Worm (Caenorhabditis elegans) whole organism, L1 larva: ENCODE results near the gene M05D6.3.

ENCODE experiments used
- C16A3.4 ChIP-seq: fragments of 150-350 bp; optimal IDR thresholded peaks from 2 replicates; lab custom pipeline; 2014; ENCODE audit warnings: missing biosample characterization, missing genetic modification characterization
- Y116A8C.19 ChIP-seq: sonication (generic microtip); optimal IDR thresholded peaks from 2 replicates; lab custom pipeline; 2016; ENCODE audit warnings: missing compliant biosample characterization, missing genetic modification characterization, borderline replicate concordance
- aly-2 ChIP-seq: fragments of 150-350 bp; optimal IDR thresholded peaks from 2 replicates; lab custom pipeline; 2014; ENCODE audit warnings: missing biosample characterization, missing genetic modification characterization
- ceh-63 ChIP-seq: fragments of 200-800 bp; sonication (Bioruptor generic); optimal IDR thresholded peaks from 2 replicates; lab custom pipeline; 2018; ENCODE audit warnings: mild to moderate bottlenecking, missing genetic modification characterization, missing compliant biosample characterization
- ceh-8 ChIP-seq: fragments of 200-800 bp; sonication (Bioruptor generic); optimal IDR thresholded peaks from 2 replicates; lab custom pipeline; 2018; ENCODE audit warnings: mild to moderate bottlenecking, missing genetic modification characterization, moderate library complexity, missing compliant biosample characterization
- ceh-82 ChIP-seq, 3 experiments: fragments of 150-350 bp in 1 of 3; sonication (generic microtip) in 2 of 3; optimal IDR thresholded peaks; 2 replicates each; lab custom pipeline; 2014 to 2017; ENCODE audit warnings: missing biosample characterization in 3 of 3, missing genetic modification characterization in 3 of 3
- ceh-88 ChIP-seq: fragments of 200-800 bp; sonication (Bioruptor generic); IDR thresholded peaks from 2 replicates; pipeline ENCODE4 v1.3.6; 2022; ENCODE audit warnings: missing genetic modification characterization, missing compliant biosample characterization
- ces-1 ChIP-seq: fragments of 150-350 bp; optimal IDR thresholded peaks from 2 replicates; lab custom pipeline; 2014; ENCODE audit warnings: missing biosample characterization, missing genetic modification reagents, missing genetic modification characterization
- dpl-1 ChIP-seq, 3 experiments: fragments of 150-350 bp in 2 of 3; sonication (generic microtip) in 1 of 3; optimal IDR thresholded peaks; 2 replicates each; lab custom pipeline; 2014 to 2017; ENCODE audit warnings: missing biosample characterization in 3 of 3, missing genetic modification characterization in 3 of 3, missing genetic modification reagents in 3 of 3
- dsc-1 ChIP-seq: sonication (generic microtip); optimal IDR thresholded peaks from 2 replicates; lab custom pipeline; 2016; ENCODE audit warnings: mild to moderate bottlenecking, missing genetic modification characterization, missing compliant biosample characterization
- efl-1 ChIP-seq, 4 experiments: fragments of 150-350 bp; optimal IDR thresholded peaks in 3 of 4; peaks in 1 of 4; 1 replicate in 1 of 4; 2 replicates in 3 of 4; lab custom pipeline; 2014; ENCODE audit warnings: missing biosample characterization in 2 of 4, missing genetic modification characterization in 2 of 4, missing genetic modification reagents in 2 of 4
- egl-13 ChIP-seq: sonication (generic microtip); optimal IDR thresholded peaks from 2 replicates; lab custom pipeline; 2016; ENCODE audit warnings: missing genotype, missing genetic modification reagents, missing genetic modification characterization, missing compliant biosample characterization
- elt-2 ChIP-seq: sonication (generic microtip); optimal IDR thresholded peaks from 2 replicates; lab custom pipeline; 2016; ENCODE audit warnings: missing genetic modification characterization, mild to moderate bottlenecking, inconsistent platforms, missing compliant biosample characterization, missing genetic modification reagents
- fos-1 ChIP-seq: fragments of 150-350 bp; optimal IDR thresholded peaks from 2 replicates; lab custom pipeline; 2014; ENCODE audit warnings: missing biosample characterization, missing genetic modification characterization
- hlh-4 ChIP-seq: sonication (generic microtip); optimal IDR thresholded peaks from 2 replicates; lab custom pipeline; 2016; ENCODE audit warnings: mild to moderate bottlenecking, missing genetic modification characterization, missing compliant biosample characterization
- lin-14 ChIP-seq: fragments of 200-800 bp; sonication (Bioruptor generic); optimal IDR thresholded peaks from 2 replicates; lab custom pipeline; 2018; ENCODE audit warnings: mild to moderate bottlenecking, missing genetic modification characterization, moderate library complexity, missing compliant biosample characterization
- lin-35 ChIP-seq, 2 experiments: fragments of 150-350 bp; optimal IDR thresholded peaks; 2 replicates each; lab custom pipeline; 2014; ENCODE audit warnings: missing biosample characterization in 2 of 2, missing genetic modification characterization in 2 of 2, missing genetic modification reagents in 2 of 2
- lir-3 ChIP-seq: sonication (generic microtip); optimal IDR thresholded peaks from 2 replicates; lab custom pipeline; 2016; ENCODE audit warnings: mild to moderate bottlenecking, missing genetic modification characterization, moderate library complexity, missing compliant biosample characterization; ENCODE audit not compliant: poor library complexity
- lsy-2 ChIP-seq, 2 experiments: fragments of 150-350 bp; optimal IDR thresholded peaks; 2 replicates each; lab custom pipeline; 2014; ENCODE audit warnings: missing biosample characterization in 2 of 2, missing genetic modification characterization in 2 of 2
- mab-9 ChIP-seq: fragments of 200-800 bp; sonication (Bioruptor generic); IDR thresholded peaks from 2 replicates; pipeline ENCODE4 v1.3.6; 2022; ENCODE audit warnings: missing genetic modification reagents, missing genetic modification characterization, missing compliant biosample characterization
- mef-2 ChIP-seq: fragments of 150-350 bp; optimal IDR thresholded peaks from 2 replicates; lab custom pipeline; 2014; ENCODE audit warnings: missing biosample characterization, missing genetic modification characterization
- nhr-11 ChIP-seq: fragments of 150-350 bp; optimal IDR thresholded peaks from 2 replicates; lab custom pipeline; 2014; ENCODE audit warnings: missing biosample characterization, missing genetic modification characterization
- nhr-19 ChIP-seq: fragments of 200-800 bp; sonication (Bioruptor generic); conservative IDR thresholded peaks from 2 replicates; pipeline ENCODE4 v1.3.6; 2022; ENCODE audit warnings: missing genetic modification characterization, missing compliant biosample characterization
- nhr-20 ChIP-seq: sonication (generic microtip); optimal IDR thresholded peaks from 2 replicates; lab custom pipeline; 2016; ENCODE audit warnings: mild to moderate bottlenecking, missing genetic modification characterization, missing compliant biosample characterization
- nhr-237 ChIP-seq: fragments of 150-350 bp; optimal IDR thresholded peaks from 2 replicates; lab custom pipeline; 2014; ENCODE audit warnings: missing biosample characterization, missing genetic modification characterization
- nhr-28 ChIP-seq: fragments of 150-350 bp; optimal IDR thresholded peaks from 2 replicates; lab custom pipeline; 2014; ENCODE audit warnings: missing biosample characterization, missing genetic modification characterization
- nhr-47 ChIP-seq: sonication (generic microtip); optimal IDR thresholded peaks from 2 replicates; lab custom pipeline; 2016; ENCODE audit warnings: mild to moderate bottlenecking, missing genetic modification characterization, moderate library complexity, missing compliant biosample characterization
- nhr-71 ChIP-seq: sonication (generic microtip); optimal IDR thresholded peaks from 2 replicates; lab custom pipeline; 2016; ENCODE audit warnings: mild to moderate bottlenecking, missing genetic modification characterization, moderate library complexity, missing compliant biosample characterization
- nhr-77 ChIP-seq: fragments of 150-350 bp; optimal IDR thresholded peaks from 2 replicates; lab custom pipeline; 2014; ENCODE audit warnings: missing biosample characterization, missing genetic modification characterization
- nhr-84 ChIP-seq: sonication (generic microtip); optimal IDR thresholded peaks from 2 replicates; lab custom pipeline; 2017; ENCODE audit warnings: missing biosample characterization, missing genetic modification characterization
- nhr-90 ChIP-seq: sonication (generic microtip); optimal IDR thresholded peaks from 2 replicates; lab custom pipeline; 2016; ENCODE audit warnings: mild to moderate bottlenecking, missing genetic modification characterization, missing compliant biosample characterization; ENCODE audit not compliant: poor library complexity
- pag-3 ChIP-seq: sonication (generic microtip); optimal IDR thresholded peaks from 2 replicates; lab custom pipeline; 2017; ENCODE audit warnings: missing genetic modification characterization, mild to moderate bottlenecking, missing compliant biosample characterization, antibody characterized with exemption, borderline replicate concordance; ENCODE audit not compliant: insufficient read depth
- rnt-1 ChIP-seq: sonication (generic microtip); optimal IDR thresholded peaks from 2 replicates; lab custom pipeline; 2016; ENCODE audit warnings: mild to moderate bottlenecking, missing genetic modification characterization, moderate library complexity, missing compliant biosample characterization
- skn-1 ChIP-seq: fragments of 150-350 bp; optimal IDR thresholded peaks from 2 replicates; lab custom pipeline; 2014; ENCODE audit warnings: missing biosample characterization, missing genetic modification characterization
- snu-23 ChIP-seq: sonication (generic microtip); optimal IDR thresholded peaks from 2 replicates; lab custom pipeline; 2016; ENCODE audit warnings: missing genetic modification characterization, missing compliant biosample characterization
- sup-37 ChIP-seq: fragments of 200-800 bp; sonication (Bioruptor generic); optimal IDR thresholded peaks from 2 replicates; lab custom pipeline; 2018; ENCODE audit warnings: mild to moderate bottlenecking, missing genetic modification characterization, missing compliant biosample characterization
- tbx-2 ChIP-seq: sonication (generic microtip); optimal IDR thresholded peaks from 2 replicates; lab custom pipeline; 2016; ENCODE audit warnings: missing genetic modification characterization, missing compliant biosample characterization
- tlp-1 ChIP-seq: fragments of 150-350 bp; optimal IDR thresholded peaks from 2 replicates; lab custom pipeline; 2014; ENCODE audit warnings: missing biosample characterization, missing genetic modification characterization
- unc-130 ChIP-seq: fragments of 150-350 bp; optimal IDR thresholded peaks from 2 replicates; lab custom pipeline; 2017; ENCODE audit warnings: missing biosample characterization, missing genetic modification characterization, inconsistent platforms
- unc-86 ChIP-seq: sonication (generic microtip); optimal IDR thresholded peaks from 2 replicates; lab custom pipeline; 2016; ENCODE audit warnings: missing genetic modification characterization, missing compliant biosample characterization

M05D6.3 gene

ce11 chrII:8498173-8498572, 22.6 kb downstream of the M05D6.3 start:
- TF ChIP-seq rnt-1 (tag; lab: Kevin White, UChicago) (no peak), tlp-1 (tag; lab: Kevin White, UChicago) (no peak), Y116A8C.19 (no peak), ceh-63 (GFP tag; lab: Kevin White, UChicago) (no peak), nhr-84 (tag; lab: Kevin White, UChicago) (no peak)

ce11 chrII:8499021-8499420, 23.4 kb downstream of the M05D6.3 start:
- TF ChIP-seq tbx-2 (tag; lab: Kevin White, UChicago) = peak; percentile 13
- TF ChIP-seq dsc-1 = peak; percentile 8
- peak; percentile 73 for TF ChIP-seq nhr-71 (tag; lab: Kevin White, UChicago)
- no peak for TF ChIP-seq ceh-82 (tag; optimal IDR thresholded peaks at IDR 0.05; lab: Kevin White, UChicago)
- peak; percentile 0 for TF ChIP-seq nhr-47
- TF ChIP-seq nhr-19 (GFP tag; lab: Robert Waterston, UW) = peak; percentile 41
- no peak for TF ChIP-seq nhr-28 (tag; lab: Kevin White, UChicago)
- TF ChIP-seq mab-9 (GFP tag; lab: Robert Waterston, UW) = no peak
- TF ChIP-seq pag-3 = peak; percentile 55
- peak; percentile 56 for TF ChIP-seq snu-23 (GFP tag; lab: Kevin White, UChicago)
- no peak for TF ChIP-seq hlh-4 (tag; lab: Kevin White, UChicago)
- TF ChIP-seq lin-14 = peak; percentile 78
- no peak for TF ChIP-seq lin-35 (GFP tag; optimal IDR thresholded peaks at IDR 0.05; lab: Kevin White, UChicago)
- peak; percentile 74 for TF ChIP-seq rnt-1 (tag; lab: Kevin White, UChicago)
- TF ChIP-seq unc-130 (tag; lab: Kevin White, UChicago) = peak; percentile 40
- peak; percentile 31 for TF ChIP-seq nhr-20 (tag; lab: Kevin White, UChicago)
- TF ChIP-seq aly-2 (tag; lab: Kevin White, UChicago) = no peak
- peak in 1 of 2 experiments; percentile 34 for TF ChIP-seq lsy-2 (tag; optimal IDR thresholded peaks at IDR 0.05; lab: Kevin White, UChicago)

- TF ChIP-seq nhr-71 (tag; lab: Kevin White, UChicago) = peak; percentile 23
- TF ChIP-seq egl-13 = no peak
- no peak for TF ChIP-seq pag-3
- peak; percentile 58 for TF ChIP-seq lin-14
- no peak for TF ChIP-seq nhr-90
- no peak for TF ChIP-seq nhr-237 (tag; lab: Kevin White, UChicago)
- no peak for TF ChIP-seq mef-2 (tag; lab: Kevin White, UChicago)
- TF ChIP-seq unc-86 = no peak
- TF ChIP-seq sup-37 = no peak
- no peak for TF ChIP-seq nhr-11 (tag; lab: Kevin White, UChicago)
- no peak for TF ChIP-seq ceh-8 (GFP tag; lab: Kevin White, UChicago)
- TF ChIP-seq dpl-1 (GFP tag; optimal IDR thresholded peaks at IDR 0.05; lab: Kevin White, UChicago) = no peak
- no peak for TF ChIP-seq rnt-1 (tag; lab: Kevin White, UChicago)
- TF ChIP-seq fos-1 (tag; lab: Kevin White, UChicago) = no peak
- no peak for TF ChIP-seq unc-130 (tag; lab: Kevin White, UChicago)
- peak in 1 of 2 experiments; percentile 13 for TF ChIP-seq lsy-2 (tag; optimal IDR thresholded peaks at IDR 0.05; lab: Kevin White, UChicago)
- no peak for TF ChIP-seq ceh-88 (GFP tag; lab: Robert Waterston, UW)
- TF ChIP-seq nhr-77 (tag; lab: Kevin White, UChicago) = no peak
- TF ChIP-seq ces-1 (GFP tag; lab: Kevin White, UChicago) = no peak
- no peak for TF ChIP-seq aly-2 (tag; lab: Kevin White, UChicago)
- TF ChIP-seq skn-1 (tag; lab: Kevin White, UChicago) = no peak
Observed at ce11 chrII:8504074-8504724, 28.6 kb downstream of the M05D6.3 start.

- TF ChIP-seq efl-1 (optimal IDR thresholded peaks at IDR 0.05; lab: Kevin White, UChicago) (no peak), efl-1 (GFP tag; optimal IDR thresholded peaks at IDR 0.05 in 1 of 2; lab: Kevin White, UChicago) (no peak), tbx-2 (tag; lab: Kevin White, UChicago) (no peak), lir-3 (no peak), C16A3.4 (tag; lab: Kevin White, UChicago) (no peak), elt-2 (peak; percentile 14), egl-13 (no peak)
- TF ChIP-seq, all 84 proteins: peak for 1
Observed at ce11 chrII:8506759-8507158, 31.2 kb downstream of the M05D6.3 start.
